Fruit fly (Drosophila melanogaster) whole organism, embryonic: Measurements from ENCODE around the gene CG15764.

ENCODE experiments used
- Adf1 ChIP-seq: fragments of 200-800 bp; sonication (Bioruptor generic); IDR thresholded peaks from 2 replicates; pipeline ENCODE4 v1.3.6; 2022; ENCODE audit warnings: missing biosample characterization, missing genetic modification characterization
- Antp ChIP-seq: fragments of 200-800 bp; sonication (Bioruptor generic); optimal IDR thresholded peaks from 3 replicates; lab custom pipeline; 2016; ENCODE audit warnings: missing biosample characterization, missing genetic modification characterization
- BEAF-32 ChIP-seq: fragments of 200-800 bp; sonication (Bioruptor generic); optimal IDR thresholded peaks from 3 replicates; lab custom pipeline; 2017; ENCODE audit warnings: missing biosample characterization, missing genetic modification characterization, mild to moderate bottlenecking, moderate library complexity, missing genetic modification reagents
- C15 ChIP-seq: fragments of 200-800 bp; sonication (Bioruptor generic); IDR thresholded peaks from 3 replicates; pipeline ENCODE4 v1.3.6; 2022; ENCODE audit warnings: missing biosample characterization, missing genetic modification characterization
- CG1024 ChIP-seq: fragments of 200-800 bp; sonication (Bioruptor generic); IDR thresholded peaks from 2 replicates; pipeline ENCODE4 v1.3.6; 2022; ENCODE audit warnings: missing biosample characterization, missing genetic modification characterization
- CG10274 ChIP-seq: fragments of 200-800 bp; sonication (Bioruptor generic); optimal IDR thresholded peaks from 3 replicates; lab custom pipeline; 2017; ENCODE audit warnings: missing biosample characterization, mild to moderate bottlenecking, missing genetic modification characterization
- CG10543 ChIP-seq: fragments of 200-800 bp; sonication (Bioruptor generic); optimal IDR thresholded peaks from 3 replicates; lab custom pipeline; 2017; ENCODE audit warnings: missing biosample characterization, mild to moderate bottlenecking, missing genetic modification characterization, moderate library complexity
- CG13287 ChIP-seq: fragments of 200-800 bp; sonication (Bioruptor generic); IDR thresholded peaks from 2 replicates; pipeline ENCODE4 v1.3.6; 2022; ENCODE audit warnings: missing biosample characterization, missing genetic modification characterization; ENCODE audit not compliant: partially characterized antibody
- CG17361 ChIP-seq: fragments of 200-800 bp; sonication (Bioruptor generic); IDR thresholded peaks from 3 replicates; pipeline ENCODE4 v1.3.6; 2022; ENCODE audit warnings: missing biosample characterization, missing genetic modification characterization
- CG17568 ChIP-seq: fragments of 200-800 bp; sonication (Bioruptor generic); optimal IDR thresholded peaks from 2 replicates; lab custom pipeline; 2018; ENCODE audit warnings: missing biosample characterization, mild to moderate bottlenecking, missing genetic modification characterization, moderate library complexity
- CG2678 ChIP-seq: fragments of 200-800 bp; sonication (Bioruptor generic); optimal IDR thresholded peaks from 3 replicates; lab custom pipeline; 2019; ENCODE audit warnings: missing biosample characterization, mild to moderate bottlenecking, missing genetic modification characterization, moderate library complexity
- CG3163 ChIP-seq: fragments of 200-800 bp; sonication (Bioruptor generic); optimal IDR thresholded peaks from 3 replicates; lab custom pipeline; 2016; ENCODE audit warnings: missing biosample characterization, missing genetic modification characterization
- CG32767 ChIP-seq: fragments of 200-800 bp; sonication (Bioruptor generic); IDR thresholded peaks from 2 replicates; pipeline ENCODE4 v1.3.6; 2022; ENCODE audit warnings: missing biosample characterization, missing genetic modification characterization
- CG3847 ChIP-seq: fragments of 200-800 bp; sonication (Bioruptor generic); IDR thresholded peaks from 2 replicates; pipeline ENCODE4 v1.3.6; 2022; ENCODE audit warnings: missing biosample characterization, missing genetic modification characterization
- CG3995 ChIP-seq: fragments of 200-800 bp; sonication (Bioruptor generic); optimal IDR thresholded peaks from 3 replicates; lab custom pipeline; 2016; ENCODE audit warnings: missing biosample characterization, missing genetic modification characterization
- CG4854 ChIP-seq: fragments of 200-800 bp; sonication (Bioruptor generic); optimal IDR thresholded peaks from 2 replicates; lab custom pipeline; 2016; ENCODE audit warnings: missing biosample characterization, missing genetic modification characterization, inconsistent platforms
- CG6254 ChIP-seq: fragments of 200-800 bp; sonication (Bioruptor generic); optimal IDR thresholded peaks from 3 replicates; lab custom pipeline; 2017; ENCODE audit warnings: mild to moderate bottlenecking, missing biosample characterization, missing genetic modification reagents, missing genetic modification characterization
- CG6272 ChIP-seq: fragments of 200-800 bp; sonication (Bioruptor generic); IDR thresholded peaks from 2 replicates; pipeline ENCODE4 v1.3.6; 2022; ENCODE audit warnings: missing biosample characterization, missing genetic modification characterization
- CG6854 ChIP-seq: fragments of 200-800 bp; sonication (Bioruptor generic); optimal IDR thresholded peaks from 3 replicates; lab custom pipeline; 2017; ENCODE audit warnings: missing biosample characterization, mild to moderate bottlenecking, missing genetic modification characterization
- CG7928 ChIP-seq: fragments of 200-800 bp; sonication (Bioruptor generic); optimal IDR thresholded peaks from 2 replicates; lab custom pipeline; 2017; ENCODE audit warnings: missing biosample characterization, mild to moderate bottlenecking, missing genetic modification characterization
- CoRest ChIP-seq: fragments of 200-800 bp; sonication (Bioruptor generic); optimal IDR thresholded peaks from 3 replicates; lab custom pipeline; 2018; ENCODE audit warnings: missing biosample characterization, mild to moderate bottlenecking, missing genetic modification characterization, moderate library complexity
- D19A ChIP-seq: fragments of 200-800 bp; optimal IDR thresholded peaks from 3 replicates; lab custom pipeline; 2019; ENCODE audit warnings: missing biosample characterization, mild to moderate bottlenecking, missing genetic modification characterization, moderate library complexity
- E2f2 ChIP-seq: fragments of 200-800 bp; sonication (Bioruptor generic); IDR thresholded peaks from 2 replicates; pipeline ENCODE4 v1.3.6; 2022; ENCODE audit warnings: missing biosample characterization, missing genetic modification characterization
- ERR ChIP-seq: fragments of 200-800 bp; sonication (Bioruptor generic); optimal IDR thresholded peaks from 2 replicates; lab custom pipeline; 2016; ENCODE audit warnings: missing biosample characterization, missing genetic modification characterization
- Fer2 ChIP-seq: fragments of 200-800 bp; sonication (Bioruptor generic); optimal IDR thresholded peaks from 2 replicates; lab custom pipeline; 2018; ENCODE audit warnings: missing biosample characterization, mild to moderate bottlenecking, missing genetic modification characterization, moderate library complexity
- Fer3 ChIP-seq: fragments of 200-800 bp; sonication (Bioruptor generic); optimal IDR thresholded peaks from 2 replicates; lab custom pipeline; 2018; ENCODE audit warnings: missing biosample characterization, mild to moderate bottlenecking, missing genetic modification characterization, moderate library complexity
- GATAe ChIP-seq: fragments of 200-800 bp; sonication (Bioruptor generic); conservative IDR thresholded peaks from 2 replicates; pipeline ENCODE4 v1.3.6; 2022; ENCODE audit warnings: missing biosample characterization, missing genetic modification characterization
- Gug ChIP-seq: fragments of 200-800 bp; sonication (Bioruptor generic); IDR thresholded peaks from 4 replicates; pipeline ENCODE4 v1.3.6; 2022; ENCODE audit warnings: missing biosample characterization, missing genetic modification characterization
- HLHmδ ChIP-seq: fragments of 200-800 bp; sonication (Bioruptor generic); optimal IDR thresholded peaks from 2 replicates; lab custom pipeline; 2018; ENCODE audit warnings: missing biosample characterization, mild to moderate bottlenecking, missing genetic modification characterization, moderate library complexity
- Hmx ChIP-seq: fragments of 200-800 bp; sonication (Bioruptor generic); optimal IDR thresholded peaks from 2 replicates; lab custom pipeline; 2016; ENCODE audit warnings: missing biosample characterization, missing genetic modification characterization
- MTF-1 ChIP-seq: fragments of 200-800 bp; sonication (Bioruptor generic); optimal IDR thresholded peaks from 2 replicates; lab custom pipeline; 2018; ENCODE audit warnings: missing biosample characterization, mild to moderate bottlenecking, missing genetic modification characterization, borderline replicate concordance
- Meics ChIP-seq: fragments of 200-800 bp; sonication (Bioruptor generic); optimal IDR thresholded peaks from 2 replicates; lab custom pipeline; 2017; ENCODE audit warnings: missing biosample characterization, mild to moderate bottlenecking, missing genetic modification characterization
- Myb ChIP-seq: fragments of 200-800 bp; sonication (Bioruptor generic); optimal IDR thresholded peaks from 2 replicates; lab custom pipeline; 2016; ENCODE audit warnings: missing biosample characterization, missing genetic modification characterization
- Neu2 ChIP-seq: fragments of 200-800 bp; sonication (Bioruptor generic); optimal IDR thresholded peaks from 3 replicates; lab custom pipeline; 2016; ENCODE audit warnings: missing biosample characterization, missing genetic modification characterization, borderline replicate concordance
- Optix ChIP-seq: fragments of 200-800 bp; sonication (Bioruptor generic); IDR thresholded peaks from 3 replicates; pipeline ENCODE4 v1.3.6; 2022; ENCODE audit warnings: missing biosample characterization, missing genetic modification characterization
- Stat92E ChIP-seq, 3 experiments: fragments of >200 bp in 2 of 3; fragments of 200-800 bp in 1 of 3; sonication (Bioruptor generic) in 1 of 3; optimal IDR thresholded peaks; 2 replicates each; lab custom pipeline; 2017 to 2019; ENCODE audit warnings: missing biosample characterization in 3 of 3, missing genetic modification characterization in 3 of 3, mild to moderate bottlenecking in 1 of 3, moderate library complexity in 1 of 3
- bcd ChIP-seq: fragments of 200-800 bp; sonication (Bioruptor generic); optimal IDR thresholded peaks from 2 replicates; lab custom pipeline; 2017; ENCODE audit warnings: missing biosample characterization, mild to moderate bottlenecking, missing genetic modification characterization
- caup ChIP-seq: fragments of 200-800 bp; sonication (Bioruptor generic); optimal IDR thresholded peaks from 3 replicates; lab custom pipeline; 2017; ENCODE audit warnings: missing biosample characterization, mild to moderate bottlenecking, missing genetic modification characterization, moderate library complexity; ENCODE audit not compliant: severe bottlenecking
- chm ChIP-seq: fragments of 200-800 bp; sonication (Bioruptor generic); IDR thresholded peaks from 2 replicates; pipeline ENCODE4 v1.3.6; 2022; ENCODE audit warnings: missing biosample characterization, missing genetic modification characterization
- dimm ChIP-seq: fragments of 200-800 bp; sonication (Bioruptor generic); IDR thresholded peaks from 2 replicates; pipeline ENCODE4 v1.3.6; 2022; ENCODE audit warnings: missing biosample characterization, missing genetic modification characterization
- ems ChIP-seq: fragments of 200-800 bp; sonication (Bioruptor generic); optimal IDR thresholded peaks from 3 replicates; lab custom pipeline; 2016; ENCODE audit warnings: missing biosample characterization, missing genetic modification characterization
- en ChIP-seq: fragments of 200-800 bp; sonication (Bioruptor generic); optimal IDR thresholded peaks from 2 replicates; lab custom pipeline; 2016; ENCODE audit warnings: missing biosample characterization, missing genetic modification characterization
- fd102C ChIP-seq: fragments of 200-800 bp; sonication (Bioruptor generic); optimal IDR thresholded peaks from 2 replicates; lab custom pipeline; 2018; ENCODE audit warnings: missing biosample characterization, mild to moderate bottlenecking, missing genetic modification characterization, moderate library complexity
- ind ChIP-seq: fragments of 200-800 bp; sonication (Bioruptor generic); optimal IDR thresholded peaks from 3 replicates; lab custom pipeline; 2016; ENCODE audit warnings: missing biosample characterization, missing genetic modification characterization
- luna ChIP-seq: fragments of 200-800 bp; sonication (Bioruptor generic); optimal IDR thresholded peaks from 2 replicates; lab custom pipeline; 2016; ENCODE audit warnings: missing biosample characterization, missing genetic modification characterization
- pan ChIP-seq, 4 experiments: fragments of >200 bp in 3 of 4; fragments of 200-800 bp in 1 of 4; sonication (Bioruptor generic) in 1 of 4; optimal IDR thresholded peaks in 3 of 4; IDR thresholded peaks in 1 of 4; 2 replicates each; pipeline versions ENCODE4 v1.3.6 to Lab custom; 2017 to 2022; ENCODE audit warnings: missing biosample characterization in 2 of 4, missing genetic modification characterization in 2 of 4, mixed read lengths in 1 of 4
- pho ChIP-seq: fragments of 200-800 bp; sonication (Bioruptor generic); optimal IDR thresholded peaks from 2 replicates; lab custom pipeline; 2016; ENCODE audit warnings: missing biosample characterization, missing genetic modification characterization
- schlank ChIP-seq: fragments of 200-800 bp; sonication (Bioruptor generic); optimal IDR thresholded peaks from 2 replicates; lab custom pipeline; 2018; ENCODE audit warnings: missing biosample characterization, mild to moderate bottlenecking, missing genetic modification characterization
- sens-2 ChIP-seq: fragments of 200-800 bp; sonication (Bioruptor generic); IDR thresholded peaks from 2 replicates; pipeline ENCODE4 v1.3.6; 2022; ENCODE audit warnings: missing biosample characterization, missing genetic modification characterization

The CG15764 gene

dm6 chrX:5891666-5892444, 23.0 kb downstream of the CG15764 start (continued):
- TF ChIP-seq Gug (GFP tag; lab: Robert Waterston, UW) (no peak), CG3995 (GFP tag; lab: Kevin White, UChicago) (no peak), bcd (GFP tag; lab: Kevin White, UChicago) (peak; percentile 52), CG6854 (no peak), Myb (peak; percentile 38), C15 (GFP tag; lab: Robert Waterston, UW) (no peak), D19A (tag; lab: Kevin White, UChicago) (no peak), CG2678 (peak; percentile 48), CG4854 (GFP tag; lab: Kevin White, UChicago) (no peak), BEAF-32 (GFP tag; lab: Kevin White, UChicago) (no peak), pan (optimal IDR thresholded peaks at IDR 0.05; lab: Kevin White, UChicago) (no peak), pan (GFP tag; optimal IDR thresholded peaks at IDR 0.05 in 1 of 2, IDR thresholded peaks at IDR 0.05 in 1 of 2) (peak in 1 of 2 experiments; percentile 37), Neu2 (GFP tag; lab: Kevin White, UChicago) (no peak), CG10543 (GFP tag; lab: Kevin White, UChicago) (no peak), E2f2 (no peak), CG32767 (GFP tag; lab: Robert Waterston, UW) (no peak), luna (GFP tag; lab: Kevin White, UChicago) (no peak), caup (GFP tag; lab: Kevin White, UChicago) (peak; percentile 28), CG6272 (GFP tag; lab: Robert Waterston, UW) (no peak), CG3847 (GFP tag; lab: Robert Waterston, UW) (no peak; the same call in 1 of the 2 replicates), fd102C (GFP tag; lab: Kevin White, UChicago) (no peak), Hmx (GFP tag; lab: Kevin White, UChicago) (no peak), ems (no peak), chm (no peak), CG7928 (peak; percentile 26), ERR (GFP tag; lab: Kevin White, UChicago) (no peak), dimm (GFP tag; lab: Robert Waterston, UW) (no peak), schlank (tag; lab: Kevin White, UChicago) (peak; percentile 23), Adf1 (GFP tag; lab: Robert Waterston, UW) (no peak), CoRest (tag; lab: Kevin White, UChicago) (peak; percentile 24), CG17361 (GFP tag; lab: Robert Waterston, UW) (no peak), CG6254 (GFP tag; lab: Kevin White, UChicago) (no peak), Fer2 (tag; lab: Kevin White, UChicago) (no peak), ind (GFP tag; lab: Kevin White, UChicago) (peak; percentile 42), Stat92E (GFP tag; optimal IDR thresholded peaks at IDR 0.05; lab: Kevin White, UChicago) (no peak), Meics (GFP tag; lab: Kevin White, UChicago) (peak; percentile 90), Antp (GFP tag; lab: Kevin White, UChicago) (peak; percentile 25), Optix (GFP tag; lab: Robert Waterston, UW) (no peak), MTF-1 (GFP tag; lab: Kevin White, UChicago) (no peak), HLHmδ (GFP tag; lab: Kevin White, UChicago) (no peak), CG13287 (no peak), GATAe (GFP tag; lab: Robert Waterston, UW) (no peak), sens-2 (no peak), CG1024 (no peak), CG17568 (GFP tag; lab: Kevin White, UChicago) (no peak), Fer3 (tag; lab: Kevin White, UChicago) (peak; percentile 19), en (no peak), CG10274 (GFP tag; lab: Kevin White, UChicago) (no peak), pho (GFP tag; lab: Kevin White, UChicago) (peak; percentile 62), CG3163 (no peak)
